Worm (Caenorhabditis elegans): ENCODE results near the gene C02B10.3.

DNA sequence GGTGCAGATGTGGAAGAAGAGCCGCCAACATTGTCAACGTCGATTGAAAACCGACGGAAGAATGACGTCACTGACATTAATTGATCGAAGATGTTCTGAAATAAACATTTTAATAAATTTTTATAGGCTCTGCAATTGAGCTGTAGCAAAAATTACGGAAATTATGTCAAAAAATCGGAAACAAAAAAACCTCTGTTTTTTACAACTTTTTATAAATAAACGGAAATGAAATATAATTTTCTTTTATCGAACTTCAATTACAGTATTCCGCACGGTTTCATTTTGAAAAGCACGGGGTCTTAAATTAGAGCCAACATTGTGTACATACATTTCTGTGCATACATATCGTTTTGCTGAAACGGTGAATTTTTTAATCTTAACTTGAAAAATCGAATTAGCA, 49.3 kb upstream of the C02B10.3 start, which contains the start of gene soc-2:
- TF ChIP-seq lin-13 (GFP tag; optimal IDR thresholded peaks at IDR 0.05) (no peak), nhr-77 (tag; optimal IDR thresholded peaks at IDR 0.05) (no peak), unc-62 (GFP tag; optimal IDR thresholded peaks at IDR 0.05) (no peak), lin-39 (tag; optimal IDR thresholded peaks at IDR 0.05) (no peak), lir-3 (tag; optimal IDR thresholded peaks at IDR 0.05; ENCODE audit: poor library complexity) (no peak), unc-30 (tag; optimal IDR thresholded peaks at IDR 0.05) (no peak), pqm-1 (tag; optimal IDR thresholded peaks at IDR 0.05) (no peak), elt-2 (tag; optimal IDR thresholded peaks at IDR 0.05) (no peak), C04F5.9 (tag; optimal IDR thresholded peaks at IDR 0.05) (no peak), lsy-2 (tag; optimal IDR thresholded peaks at IDR 0.05) (no peak), ceh-63 (GFP tag; optimal IDR thresholded peaks at IDR 0.05) (no peak)

Data from whole organism, L1 larva.